Comparison of ENCODE assay signal across 1 fruit fly cellular context in the genomic region with DNA sequence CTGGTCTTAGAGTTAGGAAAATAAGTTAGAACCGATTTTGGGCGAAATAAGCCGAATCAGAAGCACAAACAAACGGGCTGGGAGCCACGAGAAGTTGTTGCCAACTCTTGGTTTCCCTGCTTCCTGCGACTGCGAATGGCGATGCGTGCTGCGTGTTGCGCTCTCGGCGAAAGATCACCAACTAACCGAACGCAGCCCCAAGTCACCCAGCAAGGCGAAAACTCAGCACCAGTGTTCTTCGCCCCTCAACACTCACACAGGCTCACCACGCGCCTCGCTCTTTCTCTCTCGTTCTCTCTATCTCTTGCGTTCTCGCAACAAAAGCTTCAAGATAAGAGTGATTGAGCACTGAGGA.
TF ChIP-seq lines count a peak whose summit lies in the region.

A gene (minus strand): TSS at position 188 of the 355 bp plus-strand sequence.

TF ChIP-seq in whole organism, embryonic, 481 proteins besides CTCF, POLR2A, EP300 and RAD21 (continued from another document):
- TF ChIP-seq hb (GFP tag; IDR thresholded peaks at IDR 0.05; lab: Robert Waterston, UW; ENCODE audit: partially characterized antibody) = 0 out of 3 replicates have a peak, but pooled peaks have one; percentile 28
- TF ChIP-seq Jarid2 (GFP tag; optimal IDR thresholded peaks at IDR 0.05; lab: Kevin White, UChicago) = peak; percentile 91
- TF ChIP-seq ato (GFP tag; IDR thresholded peaks at IDR 0.05; lab: Robert Waterston, UW; ENCODE audit: partially characterized antibody) = peak; percentile 51; the same call in 1 of the 2 replicates
- peak; percentile 78 to 86 for TF ChIP-seq Trl (optimal IDR thresholded peaks at IDR 0.05; lab: Kevin White, UChicago)
- TF ChIP-seq Trl (GFP tag; optimal IDR thresholded peaks at IDR 0.05; lab: Kevin White, UChicago) = no peak
- TF ChIP-seq fru (optimal IDR thresholded peaks at IDR 0.05; lab: Kevin White, UChicago) = no peak
- TF ChIP-seq CG13287 (GFP tag; IDR thresholded peaks at IDR 0.05; lab: Robert Waterston, UW; ENCODE audit: partially characterized antibody) = peak; percentile 56
- no peak for TF ChIP-seq lilli (GFP tag; optimal IDR thresholded peaks at IDR 0.05; lab: Kevin White, UChicago)
- peak; percentile 69 for TF ChIP-seq bbx (GFP tag; IDR thresholded peaks at IDR 0.05; lab: Robert Waterston, UW; ENCODE audit: partially characterized antibody)
- TF ChIP-seq bsh (GFP tag; optimal IDR thresholded peaks at IDR 0.05; lab: Kevin White, UChicago) = no peak
- TF ChIP-seq CG42726 (GFP tag; IDR thresholded peaks at IDR 0.05; lab: Robert Waterston, UW; ENCODE audit: partially characterized antibody) = peak; percentile 81
- peak; percentile 32; the same call in 1 of the 2 replicates for TF ChIP-seq tna (GFP tag; IDR thresholded peaks at IDR 0.05; lab: Robert Waterston, UW; ENCODE audit: partially characterized antibody)
- peak; percentile 85; the same call in 2 of the 4 replicates for TF ChIP-seq chinmo (GFP tag; IDR thresholded peaks at IDR 0.05; lab: Robert Waterston, UW; ENCODE audit: partially characterized antibody)
- peak; percentile 63; the same call in 1 of the 2 replicates for TF ChIP-seq Bgb (GFP tag; IDR thresholded peaks at IDR 0.05; lab: Robert Waterston, UW; ENCODE audit: partially characterized antibody)
- peak; percentile 75 for TF ChIP-seq HLHmδ (GFP tag; optimal IDR thresholded peaks at IDR 0.05; lab: Kevin White, UChicago)
- no peak for TF ChIP-seq usp (GFP tag; optimal IDR thresholded peaks at IDR 0.05; lab: Kevin White, UChicago)
- peak; percentile 38; the same call in 1 of the 2 replicates for TF ChIP-seq unc-4 (GFP tag; IDR thresholded peaks at IDR 0.05; lab: Robert Waterston, UW; ENCODE audit: partially characterized antibody)
- TF ChIP-seq danr (GFP tag; IDR thresholded peaks at IDR 0.05; lab: Robert Waterston, UW) = no peak
